Fruit fly (Drosophila melanogaster): ENCODE results near the gene CG14322.

CG14322 gene

DNA sequence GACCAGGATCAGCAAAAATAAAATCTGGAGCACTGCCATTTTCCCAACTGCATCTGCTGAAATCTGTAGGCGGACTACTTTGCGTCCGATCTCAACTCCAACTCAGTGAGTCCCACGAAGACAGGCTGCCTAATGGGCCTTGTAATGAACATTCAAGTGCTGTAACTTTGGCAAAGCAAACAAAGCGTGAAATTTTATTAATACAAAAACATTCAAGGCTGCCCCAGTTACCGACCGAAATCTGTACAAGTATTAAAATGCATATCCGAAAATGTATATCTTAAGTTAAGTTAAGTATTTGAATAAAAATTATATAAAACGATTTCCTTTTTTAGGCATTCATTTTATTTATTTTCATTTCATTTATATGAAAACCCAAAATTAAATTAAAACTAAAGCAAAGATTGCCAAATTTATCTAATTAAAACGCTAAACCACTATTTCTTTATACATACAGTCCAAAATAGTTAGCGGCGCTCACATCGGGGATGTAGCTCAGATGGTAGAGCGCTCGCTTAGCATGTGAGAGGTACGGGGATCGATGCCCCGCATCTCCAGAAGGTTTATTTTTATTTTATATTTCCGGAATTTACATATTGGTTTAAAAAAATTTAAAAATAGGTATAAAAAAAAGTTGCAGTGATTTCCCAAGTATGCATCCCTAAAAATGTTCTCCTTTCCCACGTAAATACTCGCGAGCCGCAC, 25.3 kb upstream of the CG14322 start, which contains the start of gene CG14323 (continued):
- TF ChIP-seq pan (optimal IDR thresholded peaks at IDR 0.05) (no peak), pan (GFP tag; optimal IDR thresholded peaks at IDR 0.05 in 1 of 2, IDR thresholded peaks at IDR 0.05 in 1 of 2) (no peak), CG1647 (GFP tag; optimal IDR thresholded peaks at IDR 0.05) (no peak), CG2889 (GFP tag; IDR thresholded peaks at IDR 0.05) (no peak), gem (tag; optimal IDR thresholded peaks at IDR 0.05) (no peak), org-1 (GFP tag; optimal IDR thresholded peaks at IDR 0.05) (no peak), prd (optimal IDR thresholded peaks at IDR 0.05) (no peak), prd (GFP tag; IDR thresholded peaks at IDR 0.05) (no peak), CG7963 (GFP tag; IDR thresholded peaks at IDR 0.05; ENCODE audit: partially characterized antibody) (no peak), CG15269 (tag; optimal IDR thresholded peaks at IDR 0.05) (no peak), CG33213 (GFP tag; optimal IDR thresholded peaks at IDR 0.05) (no peak), CG11456 (GFP tag; IDR thresholded peaks at IDR 0.05) (no peak), sens (GFP tag) (peak; percentile 48), luna (GFP tag; optimal IDR thresholded peaks at IDR 0.05) (no peak), CG2199 (GFP tag; IDR thresholded peaks at IDR 0.05) (no peak), CG13123 (GFP tag; optimal IDR thresholded peaks at IDR 0.05) (no peak), zen2 (GFP tag; IDR thresholded peaks at IDR 0.05; ENCODE audit: partially characterized antibody) (no peak), amos (GFP tag; IDR thresholded peaks at IDR 0.05; ENCODE audit: partially characterized antibody) (peak; percentile 65; the same call in 1 of the 2 replicates), Fer1 (GFP tag; optimal IDR thresholded peaks at IDR 0.05) (no peak), CG7357 (GFP tag; IDR thresholded peaks at IDR 0.05) (no peak), jigr1 (GFP tag; IDR thresholded peaks at IDR 0.05) (no peak), Bgb (GFP tag; IDR thresholded peaks at IDR 0.05; ENCODE audit: partially characterized antibody) (peak; percentile 40), GATAe (GFP tag; conservative IDR thresholded peaks at IDR 0.05) (no peak), D (optimal IDR thresholded peaks at IDR 0.05) (no peak), D (GFP tag; optimal IDR thresholded peaks at IDR 0.05) (no peak), dan (GFP tag; IDR thresholded peaks at IDR 0.05) (no peak), CG34224 (GFP tag; IDR thresholded peaks at IDR 0.05; ENCODE audit: partially characterized antibody) (no peak), unc-4 (GFP tag; IDR thresholded peaks at IDR 0.05; ENCODE audit: partially characterized antibody) (no peak), bbx (GFP tag; IDR thresholded peaks at IDR 0.05; ENCODE audit: partially characterized antibody) (peak; percentile 53), ind (GFP tag; optimal IDR thresholded peaks at IDR 0.05) (no peak), CG12942 (GFP tag; optimal IDR thresholded peaks at IDR 0.05) (no peak), CG1603 (tag; optimal IDR thresholded peaks at IDR 0.05) (no peak), klu (GFP tag; IDR thresholded peaks at IDR 0.05) (no peak), jumu (GFP tag; optimal IDR thresholded peaks at IDR 0.05) (no peak)

DNA sequence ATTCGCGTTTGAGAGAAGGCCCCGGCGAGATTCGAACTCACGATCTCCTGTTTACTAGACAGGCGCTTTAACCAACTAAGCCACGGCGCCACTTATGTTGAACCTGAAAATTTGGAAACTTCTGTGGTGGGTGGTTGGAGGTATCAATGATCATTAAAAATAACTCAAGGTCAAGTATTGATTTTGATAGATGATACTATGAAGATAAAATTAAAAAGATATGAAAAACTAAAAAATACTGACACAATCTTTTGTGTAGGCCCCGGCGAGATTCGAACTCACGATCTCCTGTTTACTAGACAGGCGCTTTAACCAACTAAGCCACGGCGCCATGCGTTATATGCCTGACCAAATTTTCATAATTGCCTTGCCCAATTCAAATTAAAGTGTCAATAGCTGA, 22.9 kb upstream of the CG14322 start:
- peak; percentile 99 for TF ChIP-seq Bdp1 (GFP tag; optimal IDR thresholded peaks at IDR 0.05)
- TF ChIP-seq Rfx (GFP tag; IDR thresholded peaks at IDR 0.05): no peak
- TF ChIP-seq run (tag; optimal IDR thresholded peaks at IDR 0.05): no peak
- no peak for TF ChIP-seq sob (GFP tag; IDR thresholded peaks at IDR 0.05)
- TF ChIP-seq Ada2b (GFP tag; IDR thresholded peaks at IDR 0.05): no peak
- TF ChIP-seq PHDP (tag; optimal IDR thresholded peaks at IDR 0.05): no peak
- TF ChIP-seq MESR4 (GFP tag; optimal IDR thresholded peaks at IDR 0.05): no peak
- TF ChIP-seq bbx (GFP tag; IDR thresholded peaks at IDR 0.05; ENCODE audit: partially characterized antibody): peak; percentile 85
- no peak for TF ChIP-seq HmgZ (tag; optimal IDR thresholded peaks at IDR 0.05)
- no peak for TF ChIP-seq zen (tag; optimal IDR thresholded peaks at IDR 0.05)
- TF ChIP-seq CG16813 (GFP tag; IDR thresholded peaks at IDR 0.05; ENCODE audit: partially characterized antibody): peak; percentile 85
- peak in 1 of 2 experiments; percentile 11 for TF ChIP-seq Eip74EF (GFP tag; optimal IDR thresholded peaks at IDR 0.05)
- no peak for TF ChIP-seq dpn (GFP tag; optimal IDR thresholded peaks at IDR 0.05)
- TF ChIP-seq scrt (GFP tag; optimal IDR thresholded peaks at IDR 0.05): no peak
- TF ChIP-seq sna (GFP tag; IDR thresholded peaks at IDR 0.05; ENCODE audit: partially characterized antibody): peak; percentile 61; the same call in 1 of the 2 replicates
- TF ChIP-seq Med (GFP tag): peak; percentile 55
- TF ChIP-seq prd (optimal IDR thresholded peaks at IDR 0.05): no peak
- no peak for TF ChIP-seq prd (GFP tag; IDR thresholded peaks at IDR 0.05)
- peak; percentile 71 for TF ChIP-seq CG7963 (GFP tag; IDR thresholded peaks at IDR 0.05; ENCODE audit: partially characterized antibody)
- no peak for TF ChIP-seq CG10543 (GFP tag; optimal IDR thresholded peaks at IDR 0.05)
- TF ChIP-seq nmo (GFP tag; optimal IDR thresholded peaks at IDR 0.05): no peak
